Worm (Caenorhabditis elegans): ENCODE data around the gene F16B4.5.

DNA sequence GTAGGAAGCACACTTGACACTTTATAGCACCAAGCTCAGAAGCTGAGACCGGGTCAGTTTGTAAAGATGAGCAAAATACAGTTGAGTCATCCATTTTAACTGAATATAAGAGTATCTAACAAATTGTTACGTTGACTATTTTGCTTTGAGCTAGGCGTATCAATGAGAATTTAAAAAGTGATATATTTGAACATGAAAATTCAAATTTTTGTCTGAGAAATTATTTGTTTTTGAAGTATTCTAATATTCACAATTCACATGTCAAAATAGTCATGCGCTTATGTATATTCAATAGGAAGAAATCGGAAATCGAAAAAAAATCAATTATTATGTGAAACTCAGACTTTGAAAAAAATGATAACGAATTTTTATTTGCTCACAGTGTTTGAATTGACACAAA is 36.1 kb downstream of the F16B4.5 start, which contains the start of gene nhr-110:
- TF ChIP-seq him-1 (tag; optimal IDR thresholded peaks at IDR 0.05) (no peak), dao-5 (tag; optimal IDR thresholded peaks at IDR 0.05) (no peak), W03F9.2 (tag; optimal IDR thresholded peaks at IDR 0.05) (no peak)

Measured in whole organism, L4/young adult.